Worm (Caenorhabditis elegans): ENCODE data around the gene prkl-1.

prkl-1 gene

ce11 chrIV:6959483-6959882, 27.3 kb downstream of the prkl-1 start:
- TF ChIP-seq bed-2 (GFP tag; IDR thresholded peaks at IDR 0.05) (no peak), ccch-3 (GFP tag; optimal IDR thresholded peaks at IDR 0.05) (no peak), ztf-3 (GFP tag; optimal IDR thresholded peaks at IDR 0.05) (no peak), unc-130 (GFP tag; optimal IDR thresholded peaks at IDR 0.05) (no peak), hrde-1 (tag; optimal IDR thresholded peaks at IDR 0.05; ENCODE audit: borderline replicate concordance) (no peak), tbx-9 (tag; optimal IDR thresholded peaks at IDR 0.05; ENCODE audit: borderline replicate concordance) (no peak), cebp-2 (GFP tag; IDR thresholded peaks at IDR 0.05) (no peak), somi-1 (GFP tag; optimal IDR thresholded peaks at IDR 0.05) (no peak), cebp-1 (GFP tag; IDR thresholded peaks at IDR 0.05) (no peak), cebp-1 (tag; optimal IDR thresholded peaks at IDR 0.05) (no peak), egl-18 (GFP tag; IDR thresholded peaks at IDR 0.05) (no peak), C06A6.2 (GFP tag; conservative IDR thresholded peaks at IDR 0.05) (no peak), ama-1 (optimal IDR thresholded peaks at IDR 0.05) (no peak), ama-1 (GFP tag; optimal IDR thresholded peaks at IDR 0.05) (no peak), pbrm-1 (GFP tag; IDR thresholded peaks at IDR 0.05) (no peak), rcor-1 (GFP tag; IDR thresholded peaks at IDR 0.05) (no peak), hsf-1 (GFP tag; IDR thresholded peaks at IDR 0.05) (no peak), D2030.7 (GFP tag; IDR thresholded peaks at IDR 0.05) (no peak), lsy-27 (tag; optimal IDR thresholded peaks at IDR 0.05; ENCODE audit: borderline replicate concordance, insufficient read depth) (no peak), snpc-4 (GFP tag; optimal IDR thresholded peaks at IDR 0.05) (no peak), snpc-4 (tag; optimal IDR thresholded peaks at IDR 0.05) (no peak)

ce11 chrIV:6958696-6959095, 28.0 kb downstream of the prkl-1 start:
- TF ChIP-seq lin-35 (GFP tag; optimal IDR thresholded peaks at IDR 0.05) (peak in 1 of 3 experiments; percentile 58), rpc-1 (optimal IDR thresholded peaks at IDR 0.05) (no peak), rpc-1 (tag; optimal IDR thresholded peaks at IDR 0.05) (no peak)

ce11 chrIV:6957341-6957740, 29.4 kb downstream of the prkl-1 start, which contains the start of gene jnk-1:
Gene jnk-1, plus strand, starts transcription at chrIV:6957641.
- TF ChIP-seq ets-4 (GFP tag; optimal IDR thresholded peaks at IDR 0.05): no peak
- TF ChIP-seq let-526 (GFP tag; IDR thresholded peaks at IDR 0.05): no peak
- TF ChIP-seq dpff-1 (tag; optimal IDR thresholded peaks at IDR 0.05): no peak
- no peak for TF ChIP-seq F33H1.4 (GFP tag; IDR thresholded peaks at IDR 0.05)
- no peak for TF ChIP-seq hmg-20 (GFP tag; IDR thresholded peaks at IDR 0.05)
- TF ChIP-seq Y53F4B.3 (GFP tag; IDR thresholded peaks at IDR 0.05): no peak
- TF ChIP-seq egrh-3 (GFP tag; IDR thresholded peaks at IDR 0.05): no peak
- TF ChIP-seq Y67H2A.10 (GFP tag; conservative IDR thresholded peaks at IDR 0.05): no peak
- TF ChIP-seq ama-1 (optimal IDR thresholded peaks at IDR 0.05): no peak
- TF ChIP-seq ama-1 (GFP tag; optimal IDR thresholded peaks at IDR 0.05): no peak
- no peak for TF ChIP-seq F22D6.2 (tag; optimal IDR thresholded peaks at IDR 0.05)
- TF ChIP-seq B0261.1 (tag; optimal IDR thresholded peaks at IDR 0.05): no peak
- TF ChIP-seq ceh-91 (GFP tag; IDR thresholded peaks at IDR 0.05): no peak
- no peak for TF ChIP-seq lin-54 (GFP tag; optimal IDR thresholded peaks at IDR 0.05)
- no peak for TF ChIP-seq rpc-1 (optimal IDR thresholded peaks at IDR 0.05)
- no peak for TF ChIP-seq rpc-1 (tag; optimal IDR thresholded peaks at IDR 0.05)
- TF ChIP-seq hmg-1.2 (GFP tag; IDR thresholded peaks at IDR 0.05): no peak
- TF ChIP-seq ztf-26 (tag; optimal IDR thresholded peaks at IDR 0.05): no peak
